Worm (Caenorhabditis elegans) whole organism, young adult: ENCODE measurements around the gene crp-1.
A peak's percentile ranks its signal among the peaks of the same experiment; 100 is the strongest.

Experiments used
- B0336.3 ChIP-seq: fragments of 200-800 bp; sonication (Bioruptor generic); IDR thresholded peaks from 2 replicates; pipeline ENCODE4 v1.3.6; 2022; ENCODE audit warnings: missing genetic modification characterization, missing compliant biosample characterization
- F23B12.7 ChIP-seq: sonication (generic microtip); optimal IDR thresholded peaks from 2 replicates; lab custom pipeline; 2017; ENCODE audit warnings: missing genetic modification characterization, mild to moderate bottlenecking, missing compliant biosample characterization, antibody characterized with exemption, moderate library complexity; ENCODE audit not compliant: insufficient read depth
- F49E8.2 ChIP-seq: sonication (generic microtip); optimal IDR thresholded peaks from 3 replicates; lab custom pipeline; 2017; ENCODE audit warnings: missing genetic modification characterization, mild to moderate bottlenecking, missing compliant biosample characterization, antibody characterized with exemption, moderate library complexity; ENCODE audit not compliant: insufficient read depth
- F57C9.4 ChIP-seq: sonication (generic microtip); optimal IDR thresholded peaks from 2 replicates; lab custom pipeline; 2017; ENCODE audit warnings: mild to moderate bottlenecking, missing genetic modification characterization, missing compliant biosample characterization
- attf-5 ChIP-seq: fragments of 200-800 bp; sonication (Bioruptor generic); optimal IDR thresholded peaks from 2 replicates; lab custom pipeline; 2018; ENCODE audit warnings: mild to moderate bottlenecking, missing genetic modification characterization, missing compliant biosample characterization
- bed-1 ChIP-seq: fragments of 200-800 bp; sonication (Bioruptor generic); IDR thresholded peaks from 2 replicates; pipeline ENCODE4 v1.3.6; 2022; ENCODE audit warnings: missing genetic modification reagents, missing genetic modification characterization, missing compliant biosample characterization
- bed-2 ChIP-seq: fragments of 200-800 bp; sonication (Bioruptor generic); IDR thresholded peaks from 2 replicates; pipeline ENCODE4 v1.3.6; 2022; ENCODE audit warnings: missing genetic modification reagents, missing genetic modification characterization, missing compliant biosample characterization
- cebp-1 ChIP-seq, 2 experiments: fragments of 200-800 bp in 1 of 2; sonication (Bioruptor generic) in 1 of 2; sonication (generic microtip) in 1 of 2; IDR thresholded peaks in 1 of 2; optimal IDR thresholded peaks in 1 of 2; 2 replicates each; pipeline versions ENCODE4 v1.3.6 to Lab custom; 2017 to 2022; ENCODE audit warnings: missing compliant biosample characterization in 2 of 2, missing genetic modification characterization in 2 of 2, mild to moderate bottlenecking in 1 of 2, missing genetic modification reagents in 1 of 2, moderate library complexity in 1 of 2
- cebp-2 ChIP-seq: fragments of 200-800 bp; sonication (Bioruptor generic); IDR thresholded peaks from 2 replicates; pipeline ENCODE4 v1.3.6; 2022; ENCODE audit warnings: missing genetic modification characterization, missing compliant biosample characterization
- dox-1 ChIP-seq: fragments of 200-800 bp; sonication (Bioruptor generic); IDR thresholded peaks from 2 replicates; pipeline ENCODE4 v1.3.6; 2022; ENCODE audit warnings: missing genetic modification reagents, missing genetic modification characterization, missing compliant biosample characterization
- egl-18 ChIP-seq: fragments of 200-800 bp; sonication (Bioruptor generic); IDR thresholded peaks from 2 replicates; pipeline ENCODE4 v1.3.6; 2022; ENCODE audit warnings: missing genetic modification reagents, missing genetic modification characterization, missing compliant biosample characterization
- ets-4 ChIP-seq: fragments of 200-800 bp; sonication (Bioruptor generic); optimal IDR thresholded peaks from 2 replicates; lab custom pipeline; 2018; ENCODE audit warnings: mild to moderate bottlenecking, missing genetic modification characterization, missing compliant biosample characterization
- hmg-20 ChIP-seq: fragments of 200-800 bp; sonication (Bioruptor generic); IDR thresholded peaks from 2 replicates; pipeline ENCODE4 v1.3.6; 2022; ENCODE audit warnings: missing genetic modification reagents, missing genetic modification characterization, missing compliant biosample characterization
- hrde-1 ChIP-seq: sonication (generic microtip); optimal IDR thresholded peaks from 2 replicates; lab custom pipeline; 2016; ENCODE audit warnings: missing genetic modification characterization, mild to moderate bottlenecking, missing compliant biosample characterization, moderate library complexity, missing genotype, missing genetic modification reagents, borderline replicate concordance
- let-607 ChIP-seq, 2 experiments: fragments of 200-800 bp in 1 of 2; sonication (Bioruptor generic) in 1 of 2; sonication (generic microtip) in 1 of 2; optimal IDR thresholded peaks; 2 replicates each; lab custom pipeline; 2016 to 2018; ENCODE audit warnings: mild to moderate bottlenecking in 2 of 2, missing compliant biosample characterization in 2 of 2, missing genetic modification characterization in 2 of 2, moderate library complexity in 2 of 2, missing genotype in 1 of 2
- lir-1 ChIP-seq: fragments of 200-800 bp; sonication (Bioruptor generic); conservative IDR thresholded peaks from 2 replicates; pipeline ENCODE4 v1.3.6; 2022; ENCODE audit warnings: missing genetic modification reagents, missing genetic modification characterization, missing compliant biosample characterization
- lsy-27 ChIP-seq: sonication (generic microtip); optimal IDR thresholded peaks from 2 replicates; lab custom pipeline; 2017; ENCODE audit warnings: missing genetic modification characterization, mild to moderate bottlenecking, missing compliant biosample characterization, antibody characterized with exemption, missing genotype, borderline replicate concordance; ENCODE audit not compliant: insufficient read depth
- madf-3 ChIP-seq: fragments of 200-800 bp; sonication (Bioruptor generic); IDR thresholded peaks from 2 replicates; pipeline ENCODE4 v1.3.6; 2022; ENCODE audit warnings: missing genetic modification reagents, missing genetic modification characterization, missing compliant biosample characterization
- mxl-1 ChIP-seq: sonication (generic microtip); optimal IDR thresholded peaks from 2 replicates; lab custom pipeline; 2016; ENCODE audit warnings: missing genetic modification characterization, missing compliant biosample characterization
- nfya-2 ChIP-seq: fragments of 200-800 bp; sonication (Bioruptor generic); IDR thresholded peaks from 2 replicates; pipeline ENCODE4 v1.3.6; 2022; ENCODE audit warnings: missing genetic modification reagents, missing genetic modification characterization, missing compliant biosample characterization
- nhr-80 ChIP-seq: sonication (generic microtip); optimal IDR thresholded peaks from 2 replicates; lab custom pipeline; 2016; ENCODE audit warnings: missing genetic modification characterization, missing compliant biosample characterization
- rec-8 ChIP-seq, 2 experiments: sonication (generic microtip); optimal IDR thresholded peaks; 2 replicates each; lab custom pipeline; 2016; ENCODE audit warnings: mild to moderate bottlenecking in 2 of 2, missing genetic modification characterization in 2 of 2, missing genetic modification reagents in 2 of 2, missing genotype in 2 of 2, missing biosample characterization in 1 of 2, missing compliant biosample characterization in 1 of 2, moderate library complexity in 1 of 2
- repo-1 ChIP-seq: sonication (generic microtip); optimal IDR thresholded peaks from 2 replicates; lab custom pipeline; 2017; ENCODE audit warnings: mild to moderate bottlenecking, missing genetic modification characterization, missing compliant biosample characterization
- snpc-1.3 ChIP-seq: sonication (generic microtip); optimal IDR thresholded peaks from 2 replicates; lab custom pipeline; 2017; ENCODE audit warnings: missing genetic modification characterization, mild to moderate bottlenecking, missing compliant biosample characterization, antibody characterized with exemption, moderate library complexity, missing genotype, missing genetic modification reagents; ENCODE audit not compliant: insufficient read depth
- ztf-26 ChIP-seq: sonication (generic microtip); optimal IDR thresholded peaks from 2 replicates; lab custom pipeline; 2017; ENCODE audit warnings: missing genetic modification characterization, missing compliant biosample characterization
- ztf-28 ChIP-seq: fragments of 200-800 bp; sonication (Bioruptor generic); IDR thresholded peaks from 2 replicates; pipeline ENCODE4 v1.3.6; 2022; ENCODE audit warnings: missing genetic modification reagents, missing genetic modification characterization, missing compliant biosample characterization

crp-1 gene

DNA sequence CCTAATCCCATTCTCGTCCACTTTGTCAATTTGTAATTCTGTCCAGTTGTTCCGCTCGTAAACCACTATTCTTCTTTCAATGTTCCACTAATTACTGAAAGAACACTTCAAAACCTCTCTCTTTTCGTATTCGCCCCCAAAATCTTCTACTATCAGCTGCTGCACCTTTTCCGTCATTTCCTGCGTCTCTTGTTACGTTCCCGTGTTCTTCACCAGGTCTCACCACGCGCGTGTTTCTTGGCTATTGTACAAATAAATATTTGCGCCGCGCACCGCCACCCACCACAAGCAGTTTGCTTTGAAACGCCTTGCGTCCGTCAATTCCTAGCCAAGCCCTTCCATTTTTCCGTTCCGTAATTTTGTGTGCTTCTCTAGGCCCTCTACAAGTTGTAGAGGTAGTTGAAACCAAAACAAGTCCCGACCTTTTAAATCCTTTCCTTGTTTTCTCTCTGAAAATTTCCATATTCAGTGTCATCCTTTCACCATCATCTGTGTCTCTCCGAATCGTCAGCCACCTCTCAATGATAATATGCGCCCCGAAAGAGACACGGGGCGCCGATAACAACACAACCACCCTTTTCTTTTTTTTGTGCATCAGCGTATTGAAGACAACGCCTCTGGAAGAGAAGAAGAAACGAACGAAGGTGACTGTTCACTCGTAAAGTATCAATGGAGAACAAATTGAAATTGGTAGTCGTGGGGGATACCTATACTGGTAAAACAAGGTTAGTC is at the start of gene crp-1, which contains the start of gene Y32F6B.9:
Gene crp-1, plus strand, starts transcription at position 468 of the 732 bp plus-strand sequence.
Gene Y32F6B.9, plus strand, starts transcription at position 603 of the 732 bp plus-strand sequence.
- TF ChIP-seq nhr-80 (tag; lab: Kevin White, UChicago) (peak; percentile 55), B0336.3 (GFP tag; lab: Robert Waterston, UW) (0 out of 2 replicates have a peak, but pooled peaks have one; percentile 19), let-607 (tag; optimal IDR thresholded peaks at IDR 0.05; lab: Kevin White, UChicago) (peak in 1 of 2 experiments; percentile 27), F49E8.2 (tag; lab: Kevin White, UChicago) (no peak), dox-1 (GFP tag; lab: Robert Waterston, UW) (peak; percentile 47), cebp-1 (GFP tag; IDR thresholded peaks at IDR 0.05; lab: Robert Waterston, UW) (no peak), cebp-1 (tag; optimal IDR thresholded peaks at IDR 0.05; lab: Kevin White, UChicago) (peak; percentile 13), lir-1 (GFP tag; lab: Robert Waterston, UW) (no peak)

DNA sequence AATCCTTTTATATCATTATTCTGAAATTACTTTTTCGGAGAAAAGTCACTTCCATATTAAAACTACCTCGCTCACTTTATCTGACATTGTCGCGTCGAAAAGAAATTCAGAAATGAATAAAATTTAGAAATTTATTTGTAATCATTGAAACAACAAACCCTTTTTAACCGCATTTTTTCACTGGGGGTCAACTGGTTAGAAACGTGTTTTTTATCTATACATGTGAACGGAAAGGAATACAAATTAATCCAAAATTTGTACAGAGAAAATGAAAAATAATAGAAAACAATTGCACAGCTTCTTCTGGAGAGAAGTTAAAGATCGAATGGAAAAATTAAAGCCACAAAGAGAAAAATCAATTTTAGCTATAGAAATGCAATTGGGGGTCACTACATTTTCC is 49.8 kb upstream of the crp-1 start, which contains the start of gene tag-314:
Gene tag-314, minus strand, starts transcription at position 101 of the 400 bp plus-strand sequence.
- TF ChIP-seq bed-1 (GFP tag; lab: Robert Waterston, UW) (no peak), attf-5 (no peak), hrde-1 (tag; lab: Kevin White, UChicago) (no peak), F23B12.7 (tag; lab: Kevin White, UChicago) (no peak), egl-18 (GFP tag; lab: Robert Waterston, UW) (no peak), repo-1 (tag; lab: Kevin White, UChicago) (no peak), bed-2 (GFP tag; lab: Robert Waterston, UW) (no peak)

DNA sequence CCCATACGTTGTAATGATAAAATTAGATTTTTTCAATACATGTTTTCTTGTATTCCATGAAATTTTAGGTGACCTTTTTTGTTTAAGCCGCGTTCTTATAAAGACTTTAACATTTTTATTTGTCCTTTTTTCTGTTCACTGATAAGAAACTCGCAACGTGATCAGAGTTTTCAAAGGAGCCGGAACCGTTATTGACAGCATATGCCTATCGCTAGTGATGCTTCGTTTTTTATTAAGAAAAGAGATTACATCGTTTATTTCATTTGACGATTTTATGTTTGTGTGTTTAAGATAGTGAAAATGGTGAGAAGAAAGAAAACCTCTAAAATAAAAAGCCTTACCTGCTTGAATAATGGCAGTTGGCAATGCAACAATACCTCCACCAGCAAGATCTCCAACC is 45.8 kb upstream of the crp-1 start:
- TF ChIP-seq repo-1 (tag; lab: Kevin White, UChicago) (no peak), nhr-80 (tag; lab: Kevin White, UChicago) (peak; percentile 87), rec-8 (tag; optimal IDR thresholded peaks at IDR 0.05; lab: Kevin White, UChicago) (no peak), ets-4 (GFP tag; lab: Kevin White, UChicago) (peak; percentile 82), cebp-2 (GFP tag; lab: Robert Waterston, UW) (no peak), ztf-28 (GFP tag; lab: Robert Waterston, UW) (no peak), ztf-26 (tag; lab: Kevin White, UChicago) (no peak), snpc-1.3 (tag; lab: Kevin White, UChicago) (no peak), nfya-2 (GFP tag; lab: Robert Waterston, UW) (no peak), dox-1 (GFP tag; lab: Robert Waterston, UW) (peak; percentile 32; the same call in 1 of the 2 replicates)

DNA sequence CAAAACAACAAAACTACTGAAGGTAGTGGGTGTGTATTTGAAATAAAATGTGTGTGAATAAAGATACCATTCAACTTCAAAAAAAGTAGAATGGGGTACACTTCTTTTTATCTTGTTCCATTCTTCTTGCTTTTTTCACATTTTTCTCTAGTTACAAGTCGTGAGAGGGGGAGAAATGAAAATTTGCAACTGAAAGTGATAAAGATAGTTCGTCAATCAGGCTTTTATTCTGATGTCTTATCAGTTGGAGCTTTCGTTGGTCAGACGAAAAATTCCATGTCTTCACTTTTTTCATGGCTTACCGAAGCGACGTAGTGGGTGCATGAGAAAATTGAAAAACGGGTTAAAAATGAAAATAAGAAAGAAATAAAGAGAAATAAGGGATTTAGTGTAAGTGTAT is 44.6 kb upstream of the crp-1 start, which contains the start of gene Y32F6A.4:
Gene Y32F6A.4, minus strand, starts transcription at position 347 of the 400 bp plus-strand sequence.
- TF ChIP-seq nhr-80 (tag; lab: Kevin White, UChicago) (peak; percentile 47), mxl-1 (tag; lab: Kevin White, UChicago) (no peak)
- TF ChIP-seq, all 124 proteins: peak for 1

DNA sequence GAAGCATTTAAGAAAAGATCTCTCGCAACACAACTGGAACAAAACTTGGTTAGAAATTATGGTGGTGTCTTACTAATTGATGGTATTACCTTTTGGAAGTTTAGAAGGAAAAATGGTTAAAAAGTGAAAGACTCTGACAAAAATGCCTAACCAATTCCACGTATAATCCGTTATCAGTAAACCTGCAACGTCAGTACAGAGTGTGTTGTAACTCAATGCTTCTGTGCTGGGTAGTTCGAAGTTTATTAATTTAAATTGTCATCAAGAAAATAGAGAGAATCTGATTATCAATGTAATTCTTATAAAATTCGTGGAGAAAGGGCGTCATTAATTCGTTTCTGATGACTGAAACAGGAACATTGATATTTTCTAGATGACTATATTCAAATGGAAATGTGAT is 43.2 kb upstream of the crp-1 start:
- no peak for TF ChIP-seq F57C9.4
- no peak for TF ChIP-seq madf-3 (GFP tag; lab: Robert Waterston, UW)
- TF ChIP-seq nhr-80 (tag; lab: Kevin White, UChicago), result peak; percentile 44
- TF ChIP-seq let-607 (tag; optimal IDR thresholded peaks at IDR 0.05; lab: Kevin White, UChicago), result peak in 1 of 2 experiments; percentile 35
- TF ChIP-seq lsy-27 (tag; lab: Kevin White, UChicago), result no peak
- TF ChIP-seq hmg-20, result no peak
